Fruit fly (Drosophila melanogaster) whole organism, pupa: ENCODE results near the gene crc.

Source experiments
- CG10348 ChIP-seq: fragments of 200-800 bp; sonication (Bioruptor generic); IDR thresholded peaks from 2 replicates; pipeline ENCODE4 v1.3.6; 2022; ENCODE audit warnings: missing biosample characterization, missing genetic modification characterization
- CG12605 ChIP-seq: fragments of 200-800 bp; sonication (Bioruptor generic); IDR thresholded peaks from 2 replicates; pipeline ENCODE4 v1.3.6; 2022; ENCODE audit warnings: missing biosample characterization, missing genetic modification characterization
- CG13204 ChIP-seq: fragments of 200-800 bp; sonication (Bioruptor generic); optimal IDR thresholded peaks from 2 replicates; lab custom pipeline; 2018; ENCODE audit warnings: missing biosample characterization, mild to moderate bottlenecking, missing genetic modification characterization, moderate library complexity
- CG14655 ChIP-seq: fragments of 200-800 bp; sonication (Bioruptor generic); optimal IDR thresholded peaks from 3 replicates; lab custom pipeline; 2017; ENCODE audit warnings: mild to moderate bottlenecking, missing biosample characterization, missing genetic modification reagents, missing genetic modification characterization
- CG15710 ChIP-seq: fragments of 200-800 bp; sonication (Bioruptor generic); optimal IDR thresholded peaks from 2 replicates; lab custom pipeline; 2018; ENCODE audit warnings: missing biosample characterization, mild to moderate bottlenecking, missing genetic modification characterization, moderate library complexity
- CG17806 ChIP-seq: fragments of 200-800 bp; sonication (Bioruptor generic); optimal IDR thresholded peaks from 2 replicates; lab custom pipeline; 2018; ENCODE audit warnings: missing biosample characterization, mild to moderate bottlenecking, missing genetic modification characterization, moderate library complexity
- CG32121 ChIP-seq: fragments of 200-800 bp; sonication (Bioruptor generic); IDR thresholded peaks from 2 replicates; pipeline ENCODE4 v1.3.6; 2022; ENCODE audit warnings: missing biosample characterization, missing genetic modification characterization
- CG34367 ChIP-seq: fragments of 200-800 bp; sonication (Bioruptor generic); optimal IDR thresholded peaks from 2 replicates; lab custom pipeline; 2018; ENCODE audit warnings: missing biosample characterization, mild to moderate bottlenecking, missing genetic modification characterization
- CG4496 ChIP-seq: fragments of 200-800 bp; sonication (Bioruptor generic); IDR thresholded peaks from 3 replicates; pipeline ENCODE4 v1.3.6; 2022; ENCODE audit warnings: missing biosample characterization, missing genetic modification characterization
- CG8159 ChIP-seq: fragments of 200-800 bp; sonication (Bioruptor generic); optimal IDR thresholded peaks from 3 replicates; lab custom pipeline; 2018; ENCODE audit warnings: missing biosample characterization, mild to moderate bottlenecking, missing genetic modification characterization, moderate library complexity
- CG8301 ChIP-seq: fragments of 200-800 bp; sonication (Bioruptor generic); optimal IDR thresholded peaks from 2 replicates; lab custom pipeline; 2018; ENCODE audit warnings: missing biosample characterization, mild to moderate bottlenecking, missing genetic modification characterization
- CG9948 ChIP-seq: fragments of 200-800 bp; sonication (Bioruptor generic); optimal IDR thresholded peaks from 2 replicates; lab custom pipeline; 2018; ENCODE audit warnings: missing biosample characterization, mild to moderate bottlenecking, missing genetic modification characterization, moderate library complexity
- D1 ChIP-seq: fragments of 200-800 bp; sonication (Bioruptor generic); optimal IDR thresholded peaks from 2 replicates; lab custom pipeline; 2018; ENCODE audit warnings: missing biosample characterization, mild to moderate bottlenecking, missing genetic modification characterization, moderate library complexity
- EcR ChIP-seq: fragments of 200-800 bp; sonication (Bioruptor generic); optimal IDR thresholded peaks from 3 replicates; lab custom pipeline; 2019; ENCODE audit warnings: missing biosample characterization, missing genetic modification characterization, mild to moderate bottlenecking, moderate library complexity, missing genetic modification reagents
- Ets98B ChIP-seq: fragments of 200-800 bp; sonication (Bioruptor generic); IDR thresholded peaks from 2 replicates; pipeline ENCODE4 v1.3.6; 2022; ENCODE audit warnings: missing biosample characterization, missing genetic modification characterization
- Pif1A ChIP-seq: fragments of 200-800 bp; sonication (Bioruptor generic); optimal IDR thresholded peaks from 3 replicates; lab custom pipeline; 2016; ENCODE audit warnings: missing biosample characterization, missing genetic modification characterization
- Pif1B ChIP-seq: fragments of 200-800 bp; sonication (Bioruptor generic); optimal IDR thresholded peaks from 3 replicates; lab custom pipeline; 2016; ENCODE audit warnings: missing biosample characterization, missing genetic modification characterization
- Snoo ChIP-seq: fragments of 200-800 bp; sonication (Bioruptor generic); optimal IDR thresholded peaks from 3 replicates; lab custom pipeline; 2017; ENCODE audit warnings: missing biosample characterization, mild to moderate bottlenecking, missing genetic modification characterization, inconsistent platforms
- fd96Ca ChIP-seq: fragments of 200-800 bp; sonication (Bioruptor generic); IDR thresholded peaks from 3 replicates; pipeline ENCODE4 v1.3.6; 2022; ENCODE audit warnings: missing biosample characterization, missing genetic modification characterization
- gl ChIP-seq: fragments of 200-800 bp; sonication (Bioruptor generic); optimal IDR thresholded peaks from 2 replicates; lab custom pipeline; 2018; ENCODE audit warnings: missing biosample characterization, mild to moderate bottlenecking, missing genetic modification characterization
- rn ChIP-seq: fragments of 200-800 bp; sonication (Bioruptor generic); IDR thresholded peaks from 2 replicates; pipeline ENCODE4 v1.3.6; 2022; ENCODE audit warnings: missing biosample characterization, missing genetic modification characterization

crc gene

DNA sequence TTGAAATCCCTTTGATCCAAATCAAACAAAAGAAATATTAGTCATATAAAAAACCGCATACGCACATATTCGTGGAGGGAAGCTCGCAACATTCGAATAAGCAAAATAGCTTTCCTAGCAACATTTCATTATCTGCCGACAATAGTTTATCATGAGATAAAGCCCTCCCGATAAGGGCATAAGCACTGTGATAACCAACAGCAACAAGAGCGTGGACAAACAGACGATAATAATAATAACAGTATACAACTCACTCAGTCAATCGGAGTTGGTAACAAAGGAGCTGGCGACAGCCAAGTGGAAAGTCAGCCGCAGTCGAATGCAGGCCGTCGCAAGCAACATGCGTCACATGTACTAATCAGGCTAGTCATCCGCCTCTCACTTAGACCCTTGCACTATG is 18.7 kb downstream of the crc start:
- no peak for TF ChIP-seq CG15710 (tag; lab: Kevin White, UChicago)

DNA sequence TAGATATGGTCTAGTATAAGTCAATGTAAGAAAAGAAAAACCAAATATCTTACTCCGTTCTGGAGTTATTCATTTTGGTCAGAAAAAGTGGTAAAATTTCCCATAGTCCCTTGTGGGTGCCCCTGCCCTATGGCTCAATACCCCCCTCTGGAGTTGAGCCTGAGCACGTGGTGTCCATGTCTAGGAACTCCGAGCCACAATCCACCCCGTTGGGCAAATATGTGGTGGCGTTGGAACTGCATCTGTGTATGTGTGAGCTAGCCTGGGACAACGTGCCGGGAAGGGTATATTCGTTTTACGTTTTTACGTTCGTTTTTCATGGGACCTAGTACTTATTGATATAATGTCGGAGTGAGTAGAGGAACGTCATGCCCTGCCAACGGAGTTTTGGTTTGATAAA is 20.2 kb downstream of the crc start:
- TF ChIP-seq CG17806 (tag; lab: Kevin White, UChicago) = no peak
- no peak for TF ChIP-seq CG9948
- no peak for TF ChIP-seq Ets98B (GFP tag; lab: Robert Waterston, UW)
- no peak for TF ChIP-seq CG14655 (GFP tag; lab: Kevin White, UChicago)
- no peak for TF ChIP-seq D1
- no peak for TF ChIP-seq CG34367 (tag; lab: Kevin White, UChicago)
- no peak for TF ChIP-seq CG4496 (GFP tag; lab: Robert Waterston, UW)
- TF ChIP-seq rn (GFP tag; lab: Robert Waterston, UW) = no peak
- TF ChIP-seq Snoo (tag; lab: Kevin White, UChicago) = no peak
- no peak for TF ChIP-seq CG8159 (tag; lab: Kevin White, UChicago)
- TF ChIP-seq Pif1B (GFP tag; lab: Kevin White, UChicago) = no peak
- no peak for TF ChIP-seq CG10348

DNA sequence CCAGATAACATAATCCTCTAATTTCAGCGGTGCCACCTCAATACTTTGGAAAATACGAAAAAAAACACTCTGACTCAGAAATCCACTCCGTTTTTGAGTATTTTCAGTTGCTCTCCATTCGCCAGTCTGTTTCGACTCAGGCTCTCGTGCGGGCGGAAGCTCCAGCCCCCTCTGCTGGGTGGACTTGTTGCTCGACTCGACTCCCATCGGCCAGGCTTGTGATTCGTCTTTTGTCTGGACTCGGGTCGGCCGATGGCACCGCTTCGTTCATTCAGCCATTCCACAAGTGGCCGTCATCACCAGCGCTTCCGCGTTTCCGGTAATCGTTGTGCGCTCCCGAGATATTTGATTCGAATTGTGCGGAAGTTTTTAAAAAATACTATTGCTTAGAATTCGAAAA is 20.8 kb downstream of the crc start, which contains the start of gene dimm:
Gene dimm (plus strand): TSS at position 255 of the 400 bp plus-strand sequence.
- TF ChIP-seq Pif1B (GFP tag; lab: Kevin White, UChicago) (no peak), CG17806 (tag; lab: Kevin White, UChicago) (no peak)

DNA sequence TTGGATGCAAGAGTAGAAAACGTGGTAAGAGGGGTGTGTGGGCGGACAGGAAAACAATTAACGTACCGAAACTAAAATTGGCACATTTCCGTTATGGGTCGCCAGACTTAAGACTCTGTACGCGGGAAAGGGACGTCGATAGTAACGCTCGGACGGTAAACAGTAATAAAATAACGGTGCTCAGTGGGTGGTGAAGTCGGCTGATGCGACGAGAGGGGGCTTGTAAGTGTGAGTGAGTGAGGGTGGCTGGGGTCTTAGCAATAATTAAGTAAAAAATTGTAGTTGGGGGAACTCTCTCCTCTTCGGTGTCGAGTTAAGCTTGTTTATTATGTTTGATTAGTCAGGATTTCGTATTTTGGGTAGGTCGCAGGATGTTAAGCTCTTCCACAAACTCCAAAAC is 31.0 kb downstream of the crc start:
- no peak for TF ChIP-seq EcR (GFP tag; lab: Kevin White, UChicago)
- TF ChIP-seq rn (GFP tag; lab: Robert Waterston, UW) = no peak
- no peak for TF ChIP-seq Snoo (tag; lab: Kevin White, UChicago)
- TF ChIP-seq CG12605 (GFP tag; lab: Robert Waterston, UW) = no peak
- TF ChIP-seq Pif1B (GFP tag; lab: Kevin White, UChicago) = no peak
- no peak for TF ChIP-seq CG15710 (tag; lab: Kevin White, UChicago)
- TF ChIP-seq CG17806 (tag; lab: Kevin White, UChicago) = no peak
- no peak for TF ChIP-seq CG32121
- TF ChIP-seq CG8301 (tag; lab: Kevin White, UChicago) = no peak
- TF ChIP-seq, all 21 proteins: peak for 0

DNA sequence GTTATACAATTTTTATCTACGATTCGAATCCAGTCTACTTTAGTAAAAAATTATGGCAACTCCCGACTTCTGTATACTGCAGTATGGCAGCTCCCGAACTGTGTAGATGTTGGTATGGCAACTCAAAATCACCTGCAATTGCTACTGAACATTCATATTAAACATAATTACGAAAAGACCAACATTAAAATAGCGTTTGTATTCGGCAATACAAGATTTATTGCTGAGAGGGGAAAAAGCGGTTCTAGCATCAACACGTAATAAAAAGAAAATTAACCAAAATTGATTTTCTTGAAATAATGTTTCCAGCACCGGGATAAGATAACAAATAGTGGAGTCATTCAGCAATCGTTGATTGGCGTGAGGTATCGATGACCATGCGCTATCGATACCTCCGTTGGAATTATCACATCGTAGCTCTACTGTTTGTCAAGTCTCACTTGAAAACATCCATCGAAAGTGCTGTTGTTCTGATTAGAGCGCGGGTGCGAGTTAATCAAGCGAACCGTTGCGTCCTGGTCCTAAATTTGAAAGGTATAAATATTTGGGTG is 33.6 kb downstream of the crc start, which contains the start of gene Tsp39D:
Gene Tsp39D (plus strand): TSS at position 405 of the 551 bp plus-strand sequence.
- TF ChIP-seq Ets98B (GFP tag; lab: Robert Waterston, UW) = no peak
- TF ChIP-seq CG15710 (tag; lab: Kevin White, UChicago) = no peak
- TF ChIP-seq CG10348 = no peak
- TF ChIP-seq CG32121 = no peak
- TF ChIP-seq CG9948 = no peak
- TF ChIP-seq fd96Ca = no peak
- no peak for TF ChIP-seq CG14655 (GFP tag; lab: Kevin White, UChicago)
- no peak for TF ChIP-seq CG8159 (tag; lab: Kevin White, UChicago)
- no peak for TF ChIP-seq CG12605 (GFP tag; lab: Robert Waterston, UW)
- no peak for TF ChIP-seq D1
- TF ChIP-seq CG8301 (tag; lab: Kevin White, UChicago) = no peak
- no peak for TF ChIP-seq gl (tag; lab: Kevin White, UChicago)
- TF ChIP-seq CG13204 (GFP tag; lab: Kevin White, UChicago) = no peak
- TF ChIP-seq CG34367 (tag; lab: Kevin White, UChicago) = no peak
- TF ChIP-seq rn (GFP tag; lab: Robert Waterston, UW) = no peak
- TF ChIP-seq CG17806 (tag; lab: Kevin White, UChicago) = no peak

DNA sequence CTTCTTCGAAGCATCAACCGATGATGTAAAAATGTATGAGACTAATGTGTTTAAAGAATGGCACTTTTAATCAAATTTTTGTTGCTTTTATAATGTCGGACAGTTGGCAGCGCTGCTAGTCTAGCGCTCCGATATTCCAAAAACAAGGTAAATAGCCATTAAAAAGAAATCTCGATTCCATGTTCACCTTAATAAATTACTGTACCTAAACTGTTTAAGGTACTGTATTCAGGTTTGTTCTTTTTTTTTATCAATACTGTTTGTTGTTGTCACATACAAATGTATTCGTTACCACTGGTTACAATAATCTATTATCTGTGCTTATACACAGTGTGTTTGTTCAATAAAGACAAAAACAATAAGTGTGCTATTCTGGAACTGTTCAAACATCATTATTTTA is 50.2 kb downstream of the crc start, which contains the start of gene dtr:
Gene dtr (plus strand): TSS at position 301 of the 400 bp plus-strand sequence.
- TF ChIP-seq D1 = no peak
- TF ChIP-seq CG17806 (tag; lab: Kevin White, UChicago) = no peak
- no peak for TF ChIP-seq Pif1B (GFP tag; lab: Kevin White, UChicago)
- no peak for TF ChIP-seq CG14655 (GFP tag; lab: Kevin White, UChicago)
- TF ChIP-seq CG32121 = no peak
- no peak for TF ChIP-seq CG10348
- no peak for TF ChIP-seq CG8301 (tag; lab: Kevin White, UChicago)
- TF ChIP-seq Ets98B (GFP tag; lab: Robert Waterston, UW) = no peak
- TF ChIP-seq CG9948 = no peak
- no peak for TF ChIP-seq CG13204 (GFP tag; lab: Kevin White, UChicago)
- TF ChIP-seq, all 21 proteins: peak for 0

DNA sequence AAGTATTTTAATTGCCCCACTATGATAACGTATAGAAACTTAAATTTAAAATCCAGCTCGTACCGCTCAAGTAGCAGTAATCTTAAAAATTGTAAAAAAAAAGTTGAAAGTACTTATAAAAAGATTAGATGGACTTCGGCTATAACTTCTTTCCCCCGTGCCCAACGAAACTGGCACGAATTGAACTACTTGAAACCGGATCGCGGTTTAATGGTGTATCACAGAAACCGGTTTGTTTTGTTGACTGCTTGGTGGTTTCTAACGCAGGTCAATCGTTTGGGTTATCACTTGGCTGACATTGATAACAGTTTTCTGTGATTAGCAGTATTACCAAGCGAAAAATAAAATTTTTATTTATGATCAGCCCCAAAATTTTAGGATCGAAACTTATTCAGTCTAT is 56.6 kb downstream of the crc start:
- TF ChIP-seq CG13204 (GFP tag; lab: Kevin White, UChicago) (no peak), CG15710 (tag; lab: Kevin White, UChicago) (no peak), CG14655 (GFP tag; lab: Kevin White, UChicago) (no peak), CG32121 (no peak), Pif1A (GFP tag; lab: Kevin White, UChicago) (no peak), fd96Ca (no peak), CG12605 (GFP tag; lab: Robert Waterston, UW) (no peak), EcR (GFP tag; lab: Kevin White, UChicago) (no peak), CG4496 (GFP tag; lab: Robert Waterston, UW) (no peak), Snoo (tag; lab: Kevin White, UChicago) (no peak)
